Worm (Caenorhabditis elegans): ENCODE results near the gene F36F12.7.

- TF ChIP-seq dao-5 (tag; optimal IDR thresholded peaks at IDR 0.05): no peak
- TF ChIP-seq W03F9.2 (tag; optimal IDR thresholded peaks at IDR 0.05): no peak
- TF ChIP-seq him-1 (tag; optimal IDR thresholded peaks at IDR 0.05): no peak
Observed at ce11 chrV:2146044-2146443, 46.9 kb downstream of the F36F12.7 start, which contains the start of gene str-52.
